Fruit fly (Drosophila melanogaster) whole organism, prepupa: ENCODE measurements around the gene Pk34A.

Experiments
- Blimp-1 ChIP-seq: fragments of 200-800 bp; sonication (Bioruptor generic); optimal IDR thresholded peaks from 3 replicates; lab custom pipeline; 2017; ENCODE audit warnings: missing biosample characterization, missing genetic modification characterization, mild to moderate bottlenecking, moderate library complexity, missing genetic modification reagents
- CG11294 ChIP-seq: fragments of 200-800 bp; sonication (Bioruptor generic); IDR thresholded peaks from 2 replicates; pipeline ENCODE4 v1.3.6; 2022; ENCODE audit warnings: missing biosample characterization, missing genetic modification characterization
- CG11762 ChIP-seq: fragments of 200-800 bp; sonication (Bioruptor generic); optimal IDR thresholded peaks from 3 replicates; lab custom pipeline; 2016; ENCODE audit warnings: missing biosample characterization, missing genetic modification characterization; ENCODE audit not compliant: insufficient read depth
- CG11902 ChIP-seq: fragments of 200-800 bp; sonication (Bioruptor generic); optimal IDR thresholded peaks from 3 replicates; lab custom pipeline; 2016; ENCODE audit warnings: missing biosample characterization, missing genetic modification characterization
- CG1621 ChIP-seq: fragments of 200-800 bp; sonication (Bioruptor generic); optimal IDR thresholded peaks from 3 replicates; lab custom pipeline; 2018; ENCODE audit warnings: missing biosample characterization, mild to moderate bottlenecking, missing genetic modification characterization
- CG16779 ChIP-seq: fragments of 200-800 bp; sonication (Bioruptor generic); optimal IDR thresholded peaks from 3 replicates; lab custom pipeline; 2017; ENCODE audit warnings: missing biosample characterization, mild to moderate bottlenecking, missing genetic modification characterization
- CG3032 ChIP-seq: fragments of 200-800 bp; optimal IDR thresholded peaks from 2 replicates; lab custom pipeline; 2019; ENCODE audit warnings: missing biosample characterization, mild to moderate bottlenecking, missing genetic modification characterization, moderate library complexity
- CG32006 ChIP-seq: fragments of 200-800 bp; sonication (Bioruptor generic); optimal IDR thresholded peaks from 3 replicates; lab custom pipeline; 2017; ENCODE audit warnings: missing biosample characterization, mild to moderate bottlenecking, missing genetic modification characterization
- CG34406 ChIP-seq: fragments of 200-800 bp; sonication (Bioruptor generic); optimal IDR thresholded peaks from 3 replicates; lab custom pipeline; 2016; ENCODE audit warnings: missing biosample characterization, missing genetic modification characterization
- CG3919 ChIP-seq: fragments of 200-800 bp; sonication (Bioruptor generic); optimal IDR thresholded peaks from 3 replicates; lab custom pipeline; 2016; ENCODE audit warnings: missing biosample characterization, missing genetic modification characterization
- CG4318 ChIP-seq: fragments of 200-800 bp; sonication (Bioruptor generic); optimal IDR thresholded peaks from 3 replicates; lab custom pipeline; 2017; ENCODE audit warnings: missing biosample characterization, mild to moderate bottlenecking, missing genetic modification characterization
- CG6163 ChIP-seq: fragments of 200-800 bp; sonication (Bioruptor generic); IDR thresholded peaks from 3 replicates; pipeline ENCODE4 v1.3.6; 2022; ENCODE audit warnings: missing biosample characterization, missing genetic modification characterization
- CG6276 ChIP-seq: fragments of 200-800 bp; sonication (Bioruptor generic); optimal IDR thresholded peaks from 2 replicates; lab custom pipeline; 2017; ENCODE audit warnings: missing biosample characterization, mild to moderate bottlenecking, missing genetic modification characterization
- CG6792 ChIP-seq: fragments of 200-800 bp; sonication (Bioruptor generic); optimal IDR thresholded peaks from 3 replicates; lab custom pipeline; 2016; ENCODE audit warnings: missing biosample characterization, missing genetic modification characterization
- CG6808 ChIP-seq: fragments of 200-800 bp; sonication (Bioruptor generic); optimal IDR thresholded peaks from 3 replicates; lab custom pipeline; 2017; ENCODE audit warnings: missing biosample characterization, missing genetic modification characterization, mild to moderate bottlenecking, moderate library complexity, missing genetic modification reagents
- CG6854 ChIP-seq: fragments of 200-800 bp; sonication (Bioruptor generic); optimal IDR thresholded peaks from 2 replicates; lab custom pipeline; 2017; ENCODE audit warnings: missing biosample characterization, mild to moderate bottlenecking, missing genetic modification characterization
- CG8319 ChIP-seq: fragments of 200-800 bp; sonication (Bioruptor generic); optimal IDR thresholded peaks from 3 replicates; lab custom pipeline; 2016; ENCODE audit warnings: missing biosample characterization, missing genetic modification characterization
- CG8632 ChIP-seq: fragments of 200-800 bp; sonication (Bioruptor generic); optimal IDR thresholded peaks from 3 replicates; lab custom pipeline; 2016; ENCODE audit warnings: missing biosample characterization, missing genetic modification characterization
- CG9139 ChIP-seq: fragments of 200-800 bp; sonication (Bioruptor generic); optimal IDR thresholded peaks from 3 replicates; lab custom pipeline; 2017; ENCODE audit warnings: missing biosample characterization, mild to moderate bottlenecking, missing genetic modification characterization
- Eip75B ChIP-seq: fragments of 200-800 bp; sonication (Bioruptor generic); optimal IDR thresholded peaks from 3 replicates; lab custom pipeline; 2016; ENCODE audit warnings: missing biosample characterization, missing genetic modification characterization
- Eip78C ChIP-seq: fragments of 200-800 bp; sonication (Bioruptor generic); peaks from one replicate; lab custom pipeline; 2016; ENCODE audit warnings: missing biosample characterization, missing genetic modification characterization
- Eip93F ChIP-seq: fragments of 200-800 bp; sonication (Bioruptor generic); optimal IDR thresholded peaks from 2 replicates; lab custom pipeline; 2016; ENCODE audit warnings: missing biosample characterization, mild to moderate bottlenecking, missing genetic modification characterization
- Ets21C ChIP-seq: fragments of 200-800 bp; sonication (Bioruptor generic); optimal IDR thresholded peaks from 3 replicates; lab custom pipeline; 2016; ENCODE audit warnings: missing biosample characterization, missing genetic modification characterization
- Hr4 ChIP-seq: fragments of 200-800 bp; sonication (Bioruptor generic); optimal IDR thresholded peaks from 3 replicates; lab custom pipeline; 2016; ENCODE audit warnings: missing biosample characterization, missing genetic modification characterization
- Lpt ChIP-seq: fragments of 200-800 bp; sonication (Bioruptor generic); optimal IDR thresholded peaks from 3 replicates; lab custom pipeline; 2016; ENCODE audit warnings: missing biosample characterization, missing genetic modification characterization
- Smox ChIP-seq: fragments of 200-800 bp; sonication (Bioruptor generic); optimal IDR thresholded peaks from 3 replicates; lab custom pipeline; 2016; ENCODE audit warnings: missing biosample characterization, missing genetic modification characterization
- Sox15 ChIP-seq: fragments of 200-800 bp; sonication (Bioruptor generic); optimal IDR thresholded peaks from 3 replicates; lab custom pipeline; 2016; ENCODE audit warnings: missing biosample characterization, missing genetic modification characterization
- achi ChIP-seq: fragments of 200-800 bp; sonication (Bioruptor generic); optimal IDR thresholded peaks from 3 replicates; lab custom pipeline; 2016; ENCODE audit warnings: missing biosample characterization, missing genetic modification characterization
- acj6 ChIP-seq: fragments of 200-800 bp; sonication (Bioruptor generic); optimal IDR thresholded peaks from 3 replicates; lab custom pipeline; 2016; ENCODE audit warnings: missing biosample characterization, missing genetic modification characterization
- dac ChIP-seq: fragments of 200-800 bp; sonication (Bioruptor generic); optimal IDR thresholded peaks from 2 replicates; lab custom pipeline; 2017; ENCODE audit warnings: missing biosample characterization, mild to moderate bottlenecking, missing genetic modification characterization
- dsx ChIP-seq: fragments of 200-800 bp; optimal IDR thresholded peaks from 3 replicates; lab custom pipeline; 2019; ENCODE audit warnings: missing biosample characterization, mild to moderate bottlenecking, missing genetic modification characterization, moderate library complexity; ENCODE audit not compliant: poor library complexity, severe bottlenecking
- eg ChIP-seq: fragments of 200-800 bp; sonication (Bioruptor generic); IDR thresholded peaks from 3 replicates; pipeline ENCODE4 v1.3.6; 2022; ENCODE audit warnings: missing biosample characterization, missing genetic modification characterization
- esn ChIP-seq: fragments of 200-800 bp; sonication (Bioruptor generic); optimal IDR thresholded peaks from 2 replicates; lab custom pipeline; 2016; ENCODE audit warnings: missing biosample characterization, mild to moderate bottlenecking, missing genetic modification characterization, moderate library complexity
- fd59A ChIP-seq: fragments of 200-800 bp; sonication (Bioruptor generic); optimal IDR thresholded peaks from 2 replicates; lab custom pipeline; 2017; ENCODE audit warnings: missing biosample characterization, mild to moderate bottlenecking, missing genetic modification characterization, missing genetic modification reagents
- fd85E ChIP-seq: fragments of 200-800 bp; sonication (Bioruptor generic); optimal IDR thresholded peaks from 3 replicates; lab custom pipeline; 2016; ENCODE audit warnings: missing biosample characterization, missing genetic modification characterization
- fkh ChIP-seq: fragments of 200-800 bp; sonication (Bioruptor generic); optimal IDR thresholded peaks from 3 replicates; lab custom pipeline; 2017; ENCODE audit warnings: missing biosample characterization, mild to moderate bottlenecking, missing genetic modification characterization, moderate library complexity
- ss ChIP-seq, 2 experiments: fragments of 200-800 bp; sonication (Bioruptor generic); optimal IDR thresholded peaks; 2 replicates in 1 of 2; 3 replicates in 1 of 2; lab custom pipeline; 2017 to 2018; ENCODE audit warnings: mild to moderate bottlenecking in 2 of 2, missing biosample characterization in 2 of 2, missing genetic modification characterization in 2 of 2, moderate library complexity in 1 of 2
- svp ChIP-seq: fragments of 200-800 bp; sonication (Bioruptor generic); peaks from one replicate; lab custom pipeline; 2016; ENCODE audit warnings: missing biosample characterization, missing genetic modification characterization
- vri ChIP-seq: fragments of 200-800 bp; sonication (Bioruptor generic); optimal IDR thresholded peaks from 3 replicates; lab custom pipeline; 2016; ENCODE audit warnings: missing biosample characterization, mild to moderate bottlenecking, missing genetic modification characterization

Pk34A gene

DNA sequence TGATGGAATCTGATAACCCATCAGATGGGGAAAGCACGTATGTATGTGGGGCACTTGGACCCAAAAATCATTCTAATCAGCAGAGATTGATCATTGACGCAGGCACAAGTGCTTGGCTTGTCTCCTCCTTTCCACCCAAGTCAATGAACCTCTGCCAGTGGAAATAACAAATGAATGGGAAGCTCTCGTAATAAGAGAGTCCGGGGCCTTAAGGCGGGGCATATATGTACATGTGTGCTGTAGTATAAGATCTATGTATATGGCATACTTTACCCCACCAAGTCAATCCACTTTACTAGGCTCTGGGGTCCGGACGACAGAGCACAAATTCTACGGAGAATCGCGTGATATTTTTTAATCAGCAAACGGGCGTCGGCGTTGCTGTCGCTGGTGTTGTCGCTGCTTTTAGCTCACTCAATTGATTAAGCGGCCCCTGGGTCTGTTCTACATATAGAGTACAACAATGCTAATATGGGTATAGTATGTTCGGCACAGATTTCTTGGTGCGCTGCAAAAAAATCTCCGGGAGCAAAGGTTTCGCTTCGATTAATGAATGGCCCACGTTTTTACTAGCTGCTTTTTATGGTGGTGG is 47.6 kb downstream of the Pk34A start (continued):
- TF ChIP-seq CG3032 (tag; lab: Kevin White, UChicago): no peak
- TF ChIP-seq CG6792 (GFP tag; lab: Kevin White, UChicago): no peak
- TF ChIP-seq eg (GFP tag; lab: Robert Waterston, UW): peak; percentile 61; the same call in 2 of the 3 replicates
- TF ChIP-seq Hr4 (GFP tag; lab: Kevin White, UChicago): no peak
- no peak for TF ChIP-seq esn
- TF ChIP-seq fkh (GFP tag; lab: Kevin White, UChicago): peak; percentile 8
- TF ChIP-seq CG4318: no peak
- no peak for TF ChIP-seq Sox15 (GFP tag; lab: Kevin White, UChicago)
- TF ChIP-seq CG6163 (GFP tag; lab: Robert Waterston, UW): peak; percentile 65; the same call in 2 of the 3 replicates
- TF ChIP-seq CG6854 (GFP tag; lab: Kevin White, UChicago): no peak
- peak; percentile 44 for TF ChIP-seq CG6276 (GFP tag; lab: Kevin White, UChicago)
- peak; percentile 31 for TF ChIP-seq Eip75B (GFP tag; lab: Kevin White, UChicago)
- TF ChIP-seq Eip78C: peak; percentile 77
- TF ChIP-seq CG11294 (GFP tag; lab: Robert Waterston, UW): no peak
- TF ChIP-seq CG8632 (GFP tag; lab: Kevin White, UChicago): no peak
- TF ChIP-seq acj6 (GFP tag; lab: Kevin White, UChicago): no peak
- TF ChIP-seq svp (GFP tag; lab: Kevin White, UChicago): peak; percentile 89
- no peak for TF ChIP-seq CG11902 (GFP tag; lab: Kevin White, UChicago)
- TF ChIP-seq Smox (GFP tag; lab: Kevin White, UChicago): no peak
- TF ChIP-seq CG11762 (GFP tag; lab: Kevin White, UChicago): no peak
- no peak for TF ChIP-seq CG34406
- no peak for TF ChIP-seq dac
- TF ChIP-seq CG9139: peak; percentile 17
- no peak for TF ChIP-seq Eip93F
- TF ChIP-seq vri (GFP tag; lab: Kevin White, UChicago): peak; percentile 55
- TF ChIP-seq fd85E (GFP tag; lab: Kevin White, UChicago): no peak
- peak; percentile 52 for TF ChIP-seq CG16779 (tag; lab: Kevin White, UChicago)
- peak; percentile 23 for TF ChIP-seq CG3919 (GFP tag; lab: Kevin White, UChicago)

DNA sequence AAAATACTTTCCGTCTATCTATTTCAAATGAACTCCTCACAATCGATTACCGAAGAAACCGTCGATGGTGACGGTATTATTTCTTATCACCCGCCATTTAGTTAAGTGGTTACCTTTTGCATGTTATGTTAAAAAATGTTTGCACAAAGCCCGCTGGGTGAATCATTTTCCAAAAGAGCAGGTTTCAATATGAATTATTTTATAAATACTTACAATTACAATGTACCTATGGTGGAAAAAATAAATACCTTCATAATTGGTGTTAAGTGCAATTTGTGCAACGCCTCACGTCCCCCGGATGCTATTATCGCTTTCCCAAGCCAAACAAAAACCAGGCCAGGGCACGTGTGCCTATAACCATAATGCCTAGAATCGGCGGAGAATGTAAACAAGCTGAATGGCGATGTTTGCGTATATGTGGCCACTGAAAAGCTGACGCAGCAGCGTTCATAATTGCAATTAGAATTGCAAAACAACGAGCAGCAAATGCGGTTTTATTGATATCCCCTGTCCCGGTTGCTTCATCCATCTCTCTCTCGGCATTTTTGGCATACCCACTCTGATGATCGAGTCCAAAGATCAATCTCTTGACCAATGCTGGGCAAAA is 48.4 kb downstream of the Pk34A start:
- TF ChIP-seq CG32006 (GFP tag; lab: Kevin White, UChicago) (no peak), Smox (GFP tag; lab: Kevin White, UChicago) (no peak), CG1621 (tag; lab: Kevin White, UChicago) (no peak), dsx (GFP tag; lab: Kevin White, UChicago) (no peak), Sox15 (GFP tag; lab: Kevin White, UChicago) (no peak), Lpt (GFP tag; lab: Kevin White, UChicago) (no peak), Hr4 (GFP tag; lab: Kevin White, UChicago) (no peak), CG11902 (GFP tag; lab: Kevin White, UChicago) (no peak), Ets21C (no peak), achi (GFP tag; lab: Kevin White, UChicago) (no peak), fd85E (GFP tag; lab: Kevin White, UChicago) (no peak), Blimp-1 (GFP tag; lab: Kevin White, UChicago) (no peak), CG8632 (GFP tag; lab: Kevin White, UChicago) (no peak), CG9139 (no peak), ss (GFP tag; optimal IDR thresholded peaks at IDR 0.05; lab: Kevin White, UChicago) (no peak), fd59A (no peak), CG8319 (no peak), CG6808 (GFP tag; lab: Kevin White, UChicago) (no peak), Eip93F (no peak)
